Fruit fly (Drosophila melanogaster): ENCODE results near the gene tomb.

DNA sequence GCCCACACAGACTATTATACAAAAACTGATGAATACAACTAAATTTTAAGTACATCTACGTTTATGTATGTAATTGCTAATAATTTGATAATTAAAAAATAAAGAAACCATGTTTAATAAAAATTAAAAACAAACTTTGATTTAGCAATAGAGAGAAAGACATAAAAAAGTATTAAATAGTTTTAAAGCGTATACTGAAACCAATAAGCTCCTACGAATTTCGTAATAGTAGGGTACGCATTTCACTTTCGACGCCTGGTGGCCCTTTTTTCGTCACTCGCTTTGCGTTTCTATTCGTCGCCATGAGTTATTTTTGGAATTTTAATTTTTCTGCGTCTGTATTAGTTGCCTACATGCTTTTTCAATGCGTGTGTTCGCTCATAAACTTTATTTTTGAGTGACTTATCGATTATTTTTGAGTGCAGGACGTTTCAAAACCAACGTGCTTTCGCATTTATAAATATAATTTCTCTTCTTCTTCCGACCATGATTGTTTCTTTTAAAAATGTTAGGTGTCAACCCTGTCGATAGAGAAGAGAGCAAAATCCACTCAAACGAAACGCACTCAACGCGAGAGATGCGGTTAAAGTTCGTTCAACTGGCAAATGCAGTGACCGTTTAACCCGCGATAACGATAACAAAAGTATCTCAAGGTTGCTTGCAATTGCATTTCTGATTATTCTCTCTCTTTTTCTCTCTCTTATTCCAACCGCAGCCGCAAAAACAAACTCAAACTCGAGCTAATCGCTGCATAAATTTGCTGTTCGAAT is 10.1 kb upstream of the tomb start, which contains the start of gene Oscillin:
- TF ChIP-seq CG11762 (GFP tag; optimal IDR thresholded peaks at IDR 0.05; ENCODE audit: insufficient read depth): peak; percentile 66
- TF ChIP-seq CG10631 (GFP tag; optimal IDR thresholded peaks at IDR 0.05): peak; percentile 58
- TF ChIP-seq lz (GFP tag; optimal IDR thresholded peaks at IDR 0.05): peak; percentile 70
- TF ChIP-seq CG11902 (GFP tag; optimal IDR thresholded peaks at IDR 0.05): peak; percentile 52
- TF ChIP-seq CG8119 (GFP tag; IDR thresholded peaks at IDR 0.05): peak; percentile 57; the same call in 1 of the 3 replicates

Measured in whole organism, prepupa.